Fruit fly (Drosophila melanogaster) whole organism, embryonic: ENCODE results near the gene sra.

Experiments
- ATbp ChIP-seq: fragments of 200-800 bp; sonication (Bioruptor generic); optimal IDR thresholded peaks from 2 replicates; lab custom pipeline; 2017; ENCODE audit warnings: missing biosample characterization, mild to moderate bottlenecking, missing genetic modification characterization, missing genetic modification reagents
- C15 ChIP-seq: fragments of 200-800 bp; sonication (Bioruptor generic); IDR thresholded peaks from 3 replicates; pipeline ENCODE4 v1.3.6; 2022; ENCODE audit warnings: missing biosample characterization, missing genetic modification characterization
- CG10462 ChIP-seq: fragments of 200-800 bp; sonication (Bioruptor generic); optimal IDR thresholded peaks from 2 replicates; lab custom pipeline; 2016; ENCODE audit warnings: missing biosample characterization, missing genetic modification characterization
- CG10543 ChIP-seq: fragments of 200-800 bp; sonication (Bioruptor generic); optimal IDR thresholded peaks from 3 replicates; lab custom pipeline; 2017; ENCODE audit warnings: missing biosample characterization, mild to moderate bottlenecking, missing genetic modification characterization, moderate library complexity
- CG11085 ChIP-seq: fragments of 200-800 bp; sonication (Bioruptor generic); IDR thresholded peaks from 2 replicates; pipeline ENCODE4 v1.3.6; 2022; ENCODE audit warnings: missing biosample characterization, missing genetic modification characterization
- CG11093 ChIP-seq: fragments of 200-800 bp; sonication (Bioruptor generic); IDR thresholded peaks from 3 replicates; pipeline ENCODE4 v1.3.6; 2022; ENCODE audit warnings: missing biosample characterization, missing genetic modification characterization
- CG1233 ChIP-seq: fragments of 200-800 bp; sonication (Bioruptor generic); optimal IDR thresholded peaks from 4 replicates; lab custom pipeline; 2018; ENCODE audit warnings: missing biosample characterization, mild to moderate bottlenecking, missing genetic modification characterization
- CG12744 ChIP-seq: fragments of 200-800 bp; sonication (Bioruptor generic); optimal IDR thresholded peaks from 2 replicates; lab custom pipeline; 2016; ENCODE audit warnings: missing biosample characterization, missing genetic modification characterization
- CG13775 ChIP-seq: fragments of 200-800 bp; sonication (Bioruptor generic); optimal IDR thresholded peaks from 3 replicates; lab custom pipeline; 2017; ENCODE audit warnings: missing biosample characterization, mild to moderate bottlenecking, missing genetic modification characterization
- CG14667 ChIP-seq: fragments of 200-800 bp; sonication (Bioruptor generic); IDR thresholded peaks from 2 replicates; pipeline ENCODE4 v1.3.6; 2022; ENCODE audit warnings: missing biosample characterization, missing genetic modification characterization
- CG15479 ChIP-seq: fragments of 200-800 bp; sonication (Bioruptor generic); optimal IDR thresholded peaks from 3 replicates; lab custom pipeline; 2019; ENCODE audit warnings: missing biosample characterization, mild to moderate bottlenecking, missing genetic modification characterization, moderate library complexity
- CG15514 ChIP-seq: fragments of 200-800 bp; sonication (Bioruptor generic); optimal IDR thresholded peaks from 3 replicates; lab custom pipeline; 2017; ENCODE audit warnings: missing biosample characterization, missing genetic modification characterization, mild to moderate bottlenecking, moderate library complexity, missing genetic modification reagents
- CG1647 ChIP-seq: fragments of 200-800 bp; sonication (Bioruptor generic); optimal IDR thresholded peaks from 3 replicates; lab custom pipeline; 2016; ENCODE audit warnings: missing biosample characterization, missing genetic modification characterization
- CG16863 ChIP-seq: fragments of 200-800 bp; sonication (Bioruptor generic); optimal IDR thresholded peaks from 3 replicates; lab custom pipeline; 2016; ENCODE audit warnings: missing biosample characterization, missing genetic modification characterization
- CG17328 ChIP-seq: fragments of 200-800 bp; sonication (Bioruptor generic); IDR thresholded peaks from 2 replicates; pipeline ENCODE4 v1.3.6; 2022; ENCODE audit warnings: missing biosample characterization, missing genetic modification characterization
- CG17361 ChIP-seq: fragments of 200-800 bp; sonication (Bioruptor generic); IDR thresholded peaks from 3 replicates; pipeline ENCODE4 v1.3.6; 2022; ENCODE audit warnings: missing biosample characterization, missing genetic modification characterization
- CG2712 ChIP-seq: fragments of 200-800 bp; optimal IDR thresholded peaks from 3 replicates; lab custom pipeline; 2019; ENCODE audit warnings: missing biosample characterization, mild to moderate bottlenecking, missing genetic modification characterization, moderate library complexity
- CG3065 ChIP-seq: fragments of 200-800 bp; sonication (Bioruptor generic); optimal IDR thresholded peaks from 2 replicates; lab custom pipeline; 2016; ENCODE audit warnings: missing biosample characterization, missing genetic modification characterization
- CG31365 ChIP-seq: fragments of 200-800 bp; sonication (Bioruptor generic); optimal IDR thresholded peaks from 2 replicates; lab custom pipeline; 2018; ENCODE audit warnings: missing biosample characterization, mild to moderate bottlenecking, missing genetic modification characterization
- CG31388 ChIP-seq: fragments of 200-800 bp; sonication (Bioruptor generic); optimal IDR thresholded peaks from 2 replicates; lab custom pipeline; 2016; ENCODE audit warnings: missing biosample characterization, missing genetic modification characterization
- CG34422 ChIP-seq: fragments of 200-800 bp; sonication (Bioruptor generic); IDR thresholded peaks from 3 replicates; pipeline ENCODE4 v1.3.6; 2022; ENCODE audit warnings: missing biosample characterization, missing genetic modification characterization
- CG6813 ChIP-seq: fragments of 200-800 bp; sonication (Bioruptor generic); optimal IDR thresholded peaks from 2 replicates; lab custom pipeline; 2017; ENCODE audit warnings: missing biosample characterization, missing genetic modification characterization, mild to moderate bottlenecking, moderate library complexity, missing genetic modification reagents
- CG9437 ChIP-seq: fragments of 200-800 bp; sonication (Bioruptor generic); optimal IDR thresholded peaks from 2 replicates; lab custom pipeline; 2018; ENCODE audit warnings: missing biosample characterization, mild to moderate bottlenecking, missing genetic modification characterization
- CTCF ChIP-seq: fragments of 200-800 bp; sonication (Bioruptor generic); optimal IDR thresholded peaks from 2 replicates; lab custom pipeline; 2017; ENCODE audit warnings: missing biosample characterization, mild to moderate bottlenecking, missing genetic modification characterization, moderate library complexity
- Dad ChIP-seq: fragments of 200-800 bp; sonication (Bioruptor generic); optimal IDR thresholded peaks from 3 replicates; lab custom pipeline; 2016; ENCODE audit warnings: missing biosample characterization, missing genetic modification characterization
- Deaf1 ChIP-seq: fragments of 200-800 bp; optimal IDR thresholded peaks from 3 replicates; lab custom pipeline; 2019; ENCODE audit warnings: missing biosample characterization, mild to moderate bottlenecking, missing genetic modification characterization, moderate library complexity
- Ets97D ChIP-seq: fragments of 200-800 bp; sonication (Bioruptor generic); optimal IDR thresholded peaks from 3 replicates; lab custom pipeline; 2016; ENCODE audit warnings: missing biosample characterization, missing genetic modification characterization
- Fer1 ChIP-seq: fragments of 200-800 bp; sonication (Bioruptor generic); optimal IDR thresholded peaks from 2 replicates; lab custom pipeline; 2017; ENCODE audit warnings: missing biosample characterization, mild to moderate bottlenecking, missing genetic modification characterization
- HLH4C ChIP-seq: fragments of 200-800 bp; sonication (Bioruptor generic); IDR thresholded peaks from 3 replicates; pipeline ENCODE4 v1.3.6; 2022; ENCODE audit warnings: missing biosample characterization, missing genetic modification characterization; ENCODE audit not compliant: partially characterized antibody
- Hr51 ChIP-seq, 2 experiments: fragments of 200-800 bp; sonication (Bioruptor generic); optimal IDR thresholded peaks; 2 replicates in 1 of 2; 3 replicates in 1 of 2; lab custom pipeline; 2016 to 2018; ENCODE audit warnings: missing biosample characterization in 2 of 2, missing genetic modification characterization in 2 of 2, mild to moderate bottlenecking in 1 of 2, moderate library complexity in 1 of 2
- Hsf ChIP-seq: fragments of 200-800 bp; sonication (Bioruptor generic); optimal IDR thresholded peaks from 3 replicates; lab custom pipeline; 2016; ENCODE audit warnings: missing biosample characterization, missing genetic modification characterization
- Meics ChIP-seq: fragments of 200-800 bp; sonication (Bioruptor generic); optimal IDR thresholded peaks from 2 replicates; lab custom pipeline; 2017; ENCODE audit warnings: missing biosample characterization, mild to moderate bottlenecking, missing genetic modification characterization
- Optix ChIP-seq: fragments of 200-800 bp; sonication (Bioruptor generic); IDR thresholded peaks from 3 replicates; pipeline ENCODE4 v1.3.6; 2022; ENCODE audit warnings: missing biosample characterization, missing genetic modification characterization
- Six4 ChIP-seq: fragments of 200-800 bp; sonication (Bioruptor generic); optimal IDR thresholded peaks from 2 replicates; lab custom pipeline; 2016; ENCODE audit warnings: missing biosample characterization, missing genetic modification characterization
- Xrp1 ChIP-seq: fragments of 200-800 bp; sonication (Bioruptor generic); IDR thresholded peaks from 2 replicates; pipeline ENCODE4 v1.3.6; 2022; ENCODE audit warnings: missing biosample characterization, missing genetic modification characterization
- ase ChIP-seq: fragments of 200-800 bp; sonication (Bioruptor generic); IDR thresholded peaks from 3 replicates; pipeline ENCODE4 v1.3.6; 2022; ENCODE audit warnings: missing biosample characterization, missing genetic modification characterization
- bbx ChIP-seq: fragments of 200-800 bp; sonication (Bioruptor generic); IDR thresholded peaks from 2 replicates; pipeline ENCODE4 v1.3.6; 2022; ENCODE audit warnings: missing biosample characterization, missing genetic modification characterization; ENCODE audit not compliant: partially characterized antibody
- chm ChIP-seq: fragments of 200-800 bp; sonication (Bioruptor generic); IDR thresholded peaks from 2 replicates; pipeline ENCODE4 v1.3.6; 2022; ENCODE audit warnings: missing biosample characterization, missing genetic modification characterization
- crc ChIP-seq: fragments of 200-800 bp; sonication (Bioruptor generic); optimal IDR thresholded peaks from 2 replicates; lab custom pipeline; 2016; ENCODE audit warnings: missing biosample characterization, missing genetic modification characterization
- ewg ChIP-seq: fragments of 200-800 bp; sonication (Bioruptor generic); optimal IDR thresholded peaks from 3 replicates; lab custom pipeline; 2017; ENCODE audit warnings: mild to moderate bottlenecking, missing biosample characterization, missing genetic modification reagents, missing genetic modification characterization
- fru ChIP-seq: fragments of >200 bp; optimal IDR thresholded peaks from 2 replicates; lab custom pipeline; 2017
- gro ChIP-seq: fragments of 200-800 bp; sonication (Bioruptor generic); optimal IDR thresholded peaks from 2 replicates; lab custom pipeline; 2016; ENCODE audit warnings: missing biosample characterization, missing genetic modification characterization
- gsb-n ChIP-seq: fragments of 200-800 bp; sonication (Bioruptor generic); optimal IDR thresholded peaks from 3 replicates; lab custom pipeline; 2018; ENCODE audit warnings: missing biosample characterization, mild to moderate bottlenecking, missing genetic modification characterization
- kni ChIP-seq: fragments of 200-800 bp; sonication (Bioruptor generic); optimal IDR thresholded peaks from 3 replicates; lab custom pipeline; 2017; ENCODE audit warnings: mild to moderate bottlenecking, missing biosample characterization, missing genetic modification reagents, missing genetic modification characterization
- lilli ChIP-seq: fragments of 200-800 bp; sonication (Bioruptor generic); optimal IDR thresholded peaks from 3 replicates; lab custom pipeline; 2016; ENCODE audit warnings: missing biosample characterization, missing genetic modification characterization
- mam ChIP-seq: fragments of 200-800 bp; sonication (Bioruptor generic); optimal IDR thresholded peaks from 3 replicates; lab custom pipeline; 2016; ENCODE audit warnings: missing biosample characterization, missing genetic modification characterization
- nau ChIP-seq: fragments of 200-800 bp; sonication (Bioruptor generic); optimal IDR thresholded peaks from 3 replicates; lab custom pipeline; 2017; ENCODE audit warnings: missing biosample characterization, mild to moderate bottlenecking, missing genetic modification characterization, missing genetic modification reagents
- pum ChIP-seq: fragments of 200-800 bp; sonication (Bioruptor generic); optimal IDR thresholded peaks from 2 replicates; lab custom pipeline; 2016; ENCODE audit warnings: missing biosample characterization, missing genetic modification characterization
- sens-2 ChIP-seq: fragments of 200-800 bp; sonication (Bioruptor generic); IDR thresholded peaks from 2 replicates; pipeline ENCODE4 v1.3.6; 2022; ENCODE audit warnings: missing biosample characterization, missing genetic modification characterization
- ssp ChIP-seq: fragments of 200-800 bp; sonication (Bioruptor generic); IDR thresholded peaks from 2 replicates; pipeline ENCODE4 v1.3.6; 2022; ENCODE audit warnings: missing biosample characterization, missing genetic modification characterization
- stwl ChIP-seq: fragments of 200-800 bp; sonication (Bioruptor generic); optimal IDR thresholded peaks from 3 replicates; lab custom pipeline; 2018; ENCODE audit warnings: missing biosample characterization, mild to moderate bottlenecking, missing genetic modification characterization, moderate library complexity

The sra gene

dm6 chr3R:16214474-16215318 lies 27.9 kb downstream of the sra start (continued):
- TF ChIP-seq CG34422 (no peak; the same call in 2 of the 3 replicates), pum (no peak), CG3065 (GFP tag; lab: Kevin White, UChicago) (no peak), CG10462 (GFP tag; lab: Kevin White, UChicago) (no peak), CG2712 (tag; lab: Kevin White, UChicago) (peak; percentile 23), CG12744 (GFP tag; lab: Kevin White, UChicago) (no peak), CG6813 (no peak), Meics (GFP tag; lab: Kevin White, UChicago) (peak; percentile 62), CG31388 (no peak), kni (GFP tag; lab: Kevin White, UChicago) (no peak), CG13775 (peak; percentile 14), Hr51 (GFP tag; optimal IDR thresholded peaks at IDR 0.05; lab: Kevin White, UChicago) (peak in 1 of 2 experiments; percentile 53), CG11085 (GFP tag; lab: Robert Waterston, UW) (no peak), gsb-n (tag; lab: Kevin White, UChicago) (no peak), CG16863 (no peak), C15 (GFP tag; lab: Robert Waterston, UW) (no peak), CG1647 (GFP tag; lab: Kevin White, UChicago) (no peak), bbx (GFP tag; lab: Robert Waterston, UW) (no peak), ATbp (GFP tag; lab: Kevin White, UChicago) (no peak), CG17361 (peak; percentile 80), CG14667 (GFP tag; lab: Robert Waterston, UW) (no peak), Hsf (peak; percentile 42), CG9437 (peak; percentile 49), CG1233 (GFP tag; lab: Kevin White, UChicago) (peak; percentile 21), CG15514 (GFP tag; lab: Kevin White, UChicago) (no peak), CG15479 (GFP tag; lab: Kevin White, UChicago) (no peak), mam (peak; percentile 4), Fer1 (GFP tag; lab: Kevin White, UChicago) (no peak), Deaf1 (tag; lab: Kevin White, UChicago) (no peak), nau (no peak), Six4 (GFP tag; lab: Kevin White, UChicago) (no peak), sens-2 (GFP tag; lab: Robert Waterston, UW) (no peak), Optix (no peak), gro (GFP tag; lab: Kevin White, UChicago) (no peak), ase (GFP tag; lab: Robert Waterston, UW) (no peak), Ets97D (GFP tag; lab: Kevin White, UChicago) (no peak), CTCF (GFP tag; lab: Kevin White, UChicago) (no peak), fru (lab: Kevin White, UChicago) (no peak), stwl (tag; lab: Kevin White, UChicago) (no peak), Xrp1 (GFP tag; lab: Robert Waterston, UW) (no peak), ewg (GFP tag; lab: Kevin White, UChicago) (no peak), HLH4C (GFP tag; lab: Robert Waterston, UW) (no peak), ssp (GFP tag; lab: Robert Waterston, UW) (no peak), CG11093 (GFP tag; lab: Robert Waterston, UW) (no peak), CG31365 (tag; lab: Kevin White, UChicago) (no peak), CG17328 (GFP tag; lab: Robert Waterston, UW) (no peak), crc (GFP tag; lab: Kevin White, UChicago) (no peak), chm (peak; percentile 7; the same call in 1 of the 2 replicates), Dad (GFP tag; lab: Kevin White, UChicago) (no peak), CG10543 (GFP tag; lab: Kevin White, UChicago) (no peak), lilli (peak; percentile 46)
